Worm (Caenorhabditis elegans) whole organism, late embryonic: Measurements from ENCODE around the gene cdh-5.

Experiments used
- C08G9.2 ChIP-seq: sonication (generic microtip); optimal IDR thresholded peaks from 2 replicates; lab custom pipeline; 2016; ENCODE audit warnings: mild to moderate bottlenecking, missing genetic modification characterization, moderate library complexity, missing compliant biosample characterization
- F13H6.1 ChIP-seq: sonication (generic microtip); optimal IDR thresholded peaks from 2 replicates; lab custom pipeline; 2016; ENCODE audit warnings: missing genetic modification characterization, missing compliant biosample characterization
- K02D7.2 ChIP-seq: sonication (generic microtip); optimal IDR thresholded peaks from 2 replicates; lab custom pipeline; 2017; ENCODE audit warnings: mild to moderate bottlenecking, missing genetic modification characterization, missing compliant biosample characterization
- ceh-14 ChIP-seq: sonication (generic microtip); optimal IDR thresholded peaks from 2 replicates; lab custom pipeline; 2016; ENCODE audit warnings: missing genotype, missing genetic modification characterization, missing compliant biosample characterization
- ceh-24 ChIP-seq: sonication (generic microtip); optimal IDR thresholded peaks from 2 replicates; lab custom pipeline; 2016; ENCODE audit warnings: mild to moderate bottlenecking, missing genetic modification characterization, missing compliant biosample characterization
- ceh-48 ChIP-seq: sonication (generic microtip); optimal IDR thresholded peaks from 2 replicates; lab custom pipeline; 2016; ENCODE audit warnings: missing genetic modification characterization, inconsistent platforms, missing compliant biosample characterization
- ceh-9 ChIP-seq: sonication (generic microtip); optimal IDR thresholded peaks from 2 replicates; lab custom pipeline; 2016; ENCODE audit warnings: mild to moderate bottlenecking, missing genetic modification characterization, inconsistent platforms, missing compliant biosample characterization
- che-1 ChIP-seq: sonication (generic microtip); optimal IDR thresholded peaks from 2 replicates; lab custom pipeline; 2016; ENCODE audit warnings: mild to moderate bottlenecking, missing genetic modification characterization, missing compliant biosample characterization
- dve-1 ChIP-seq: sonication (generic microtip); optimal IDR thresholded peaks from 2 replicates; lab custom pipeline; 2017; ENCODE audit warnings: antibody characterized with exemption, mild to moderate bottlenecking, missing genetic modification characterization, missing compliant biosample characterization
- elt-2 ChIP-seq: sonication (generic microtip); optimal IDR thresholded peaks from 2 replicates; lab custom pipeline; 2016; ENCODE audit warnings: missing genetic modification reagents, missing genetic modification characterization, missing compliant biosample characterization
- elt-4 ChIP-seq: sonication (generic microtip); optimal IDR thresholded peaks from 2 replicates; lab custom pipeline; 2016; ENCODE audit warnings: missing genetic modification characterization, missing compliant biosample characterization
- gmeb-2 ChIP-seq: sonication (generic microtip); optimal IDR thresholded peaks from 2 replicates; lab custom pipeline; 2016; ENCODE audit warnings: missing genetic modification characterization, inconsistent platforms, missing compliant biosample characterization
- hlh-8 ChIP-seq: sonication (generic microtip); optimal IDR thresholded peaks from 2 replicates; lab custom pipeline; 2016; ENCODE audit warnings: missing genotype, missing genetic modification characterization, missing compliant biosample characterization
- odd-2 ChIP-seq: sonication (generic microtip); optimal IDR thresholded peaks from 2 replicates; lab custom pipeline; 2017; ENCODE audit warnings: antibody characterized with exemption, mild to moderate bottlenecking, missing genetic modification characterization, missing compliant biosample characterization
- pag-3 ChIP-seq: sonication (generic microtip); optimal IDR thresholded peaks from 2 replicates; lab custom pipeline; 2016; ENCODE audit warnings: missing compliant biosample characterization, missing genetic modification characterization, borderline replicate concordance
- pat-9 ChIP-seq: fragments of 200-800 bp; sonication (Bioruptor generic); optimal IDR thresholded peaks from 2 replicates; lab custom pipeline; 2018; ENCODE audit warnings: mild to moderate bottlenecking, missing genetic modification characterization, moderate library complexity, missing compliant biosample characterization
- pros-1 ChIP-seq: fragments of 150-350 bp; optimal IDR thresholded peaks from 2 replicates; lab custom pipeline; 2014; ENCODE audit warnings: missing biosample characterization, missing genetic modification reagents, missing genetic modification characterization
- ref-2 ChIP-seq: sonication (generic microtip); optimal IDR thresholded peaks from 2 replicates; lab custom pipeline; 2016; ENCODE audit warnings: missing genetic modification characterization, missing compliant biosample characterization
- sox-4 ChIP-seq: sonication (generic microtip); optimal IDR thresholded peaks from 2 replicates; lab custom pipeline; 2017; ENCODE audit warnings: mild to moderate bottlenecking, missing genetic modification characterization, inconsistent platforms, missing compliant biosample characterization
- syd-9 ChIP-seq: sonication (generic microtip); optimal IDR thresholded peaks from 2 replicates; lab custom pipeline; 2016; ENCODE audit warnings: mild to moderate bottlenecking, missing genetic modification characterization, moderate library complexity, missing compliant biosample characterization
- ttx-3 ChIP-seq: sonication (generic microtip); optimal IDR thresholded peaks from 2 replicates; lab custom pipeline; 2016; ENCODE audit warnings: missing genetic modification reagents, missing genetic modification characterization, missing compliant biosample characterization
- unc-3 ChIP-seq, 2 experiments: fragments of 200-800 bp in 1 of 2; sonication (Bioruptor generic) in 1 of 2; sonication (generic microtip) in 1 of 2; conservative IDR thresholded peaks in 1 of 2; optimal IDR thresholded peaks in 1 of 2; 2 replicates each; pipeline versions ENCODE4 v1.3.6 to Lab custom; 2016 to 2022; ENCODE audit warnings: missing compliant biosample characterization in 2 of 2, missing genetic modification characterization in 2 of 2, missing genetic modification reagents in 1 of 2
- unc-42 ChIP-seq: sonication (generic microtip); optimal IDR thresholded peaks from 2 replicates; lab custom pipeline; 2016; ENCODE audit warnings: missing genotype, missing genetic modification characterization, missing compliant biosample characterization
- unc-86 ChIP-seq: sonication (generic microtip); optimal IDR thresholded peaks from 2 replicates; lab custom pipeline; 2016; ENCODE audit warnings: missing genetic modification characterization, missing compliant biosample characterization

The cdh-5 gene

DNA sequence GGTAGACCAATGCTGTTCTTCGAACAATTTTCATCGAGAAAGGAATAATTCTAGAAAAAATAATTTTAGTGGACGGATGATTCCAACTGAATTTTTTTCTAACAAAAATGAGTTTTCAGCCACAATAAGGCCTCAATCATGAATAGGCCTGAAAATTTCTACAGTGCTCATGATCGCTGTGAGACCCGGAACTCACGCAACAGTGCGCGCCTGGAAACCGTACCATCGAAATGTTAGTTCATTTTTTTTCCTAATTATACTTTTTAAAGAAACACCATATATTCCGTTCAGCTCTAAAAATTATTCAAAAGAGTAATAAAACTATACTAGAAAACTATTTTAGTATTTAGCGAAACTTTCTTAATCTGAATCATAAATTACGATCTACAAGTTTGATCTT is 56.2 kb downstream of the cdh-5 start:
- no peak for TF ChIP-seq ref-2 (tag; lab: Kevin White, UChicago)
- no peak for TF ChIP-seq elt-4 (tag; lab: Kevin White, UChicago)
- no peak for TF ChIP-seq unc-86 (tag; lab: Kevin White, UChicago)
- TF ChIP-seq F13H6.1, result no peak
- TF ChIP-seq C08G9.2 (tag; lab: Kevin White, UChicago), result no peak
- no peak for TF ChIP-seq pat-9
- no peak for TF ChIP-seq pag-3
- TF ChIP-seq che-1 (tag; lab: Kevin White, UChicago), result no peak
- no peak for TF ChIP-seq pros-1 (tag; lab: Kevin White, UChicago)
- TF ChIP-seq odd-2, result no peak
- no peak for TF ChIP-seq K02D7.2 (tag; lab: Kevin White, UChicago)
- no peak for TF ChIP-seq ceh-9
- no peak for TF ChIP-seq elt-2 (tag; lab: Kevin White, UChicago)
- no peak for TF ChIP-seq syd-9 (tag; lab: Kevin White, UChicago)

DNA sequence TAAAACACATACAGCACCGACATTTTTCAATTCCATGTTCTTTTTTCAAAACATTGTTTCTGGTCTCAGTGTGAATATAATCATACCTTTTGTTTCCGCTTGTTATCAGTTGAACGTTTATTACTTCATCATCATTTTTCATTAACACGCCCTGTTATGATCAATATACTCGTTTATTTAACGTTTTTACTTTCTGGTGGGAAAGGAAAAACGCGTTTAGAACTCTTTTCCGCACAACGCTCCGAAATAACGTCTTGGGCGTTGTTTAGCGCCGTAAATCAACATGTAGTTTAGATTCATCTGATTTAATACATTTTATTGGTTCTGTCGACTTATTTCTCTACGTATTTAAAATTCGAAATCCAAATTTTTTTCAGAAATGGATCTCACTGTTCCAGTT is 56.6 kb downstream of the cdh-5 start, which contains the start of gene pgm-3:
pgm-3 (plus strand) TSS at position 378 of the 400 bp plus-strand sequence.
- TF ChIP-seq gmeb-2 (tag; lab: Kevin White, UChicago), result no peak
- no peak for TF ChIP-seq ceh-24 (tag; lab: Kevin White, UChicago)
- TF ChIP-seq ceh-48, result no peak
- TF ChIP-seq ceh-14 (tag; lab: Kevin White, UChicago), result no peak
- no peak for TF ChIP-seq dve-1 (tag; lab: Kevin White, UChicago)
- TF ChIP-seq unc-3 (GFP tag; conservative IDR thresholded peaks at IDR 0.05; lab: Robert Waterston, UW), result no peak
- no peak for TF ChIP-seq unc-3 (tag; optimal IDR thresholded peaks at IDR 0.05; lab: Kevin White, UChicago)
- TF ChIP-seq sox-4, result no peak
- no peak for TF ChIP-seq hlh-8
- TF ChIP-seq ttx-3 (tag; lab: Kevin White, UChicago), result no peak
- no peak for TF ChIP-seq unc-42 (tag; lab: Kevin White, UChicago)
